Worm (Caenorhabditis elegans) whole organism, L4/young adult: ENCODE data around the gene vglu-2.

Experiments
- W03F9.2 ChIP-seq: fragments of 150-350 bp; optimal IDR thresholded peaks from 2 replicates; lab custom pipeline; 2014; ENCODE audit warnings: missing biosample characterization, missing genetic modification characterization
- dao-5 ChIP-seq: sonication (generic microtip); optimal IDR thresholded peaks from 2 replicates; lab custom pipeline; 2016; ENCODE audit warnings: missing genotype, missing genetic modification characterization, moderate library complexity, missing compliant biosample characterization
- him-1 ChIP-seq: sonication (generic microtip); optimal IDR thresholded peaks from 2 replicates; lab custom pipeline; 2016; ENCODE audit warnings: missing genotype, missing genetic modification reagents, missing genetic modification characterization, missing compliant biosample characterization

Gene vglu-2

DNA sequence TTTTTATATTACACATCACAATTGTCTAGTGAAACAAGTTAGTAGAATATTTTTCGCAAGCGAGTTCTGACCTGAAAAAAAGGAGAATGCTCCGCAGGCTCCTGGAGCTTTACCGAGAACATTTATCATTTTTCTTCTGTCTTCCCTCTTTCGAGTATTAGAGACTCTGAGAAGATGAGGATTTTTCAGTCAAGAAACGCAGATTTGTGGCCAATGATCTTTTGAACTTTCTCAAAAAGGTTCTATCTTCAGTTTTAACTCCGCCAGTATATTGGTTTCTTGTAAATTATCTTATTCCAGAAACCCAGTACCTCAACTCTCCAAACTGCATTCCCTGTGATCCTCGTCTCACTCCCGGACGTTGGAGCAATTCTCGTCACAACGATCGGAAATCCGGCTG is 9.3 kb upstream of the vglu-2 start, which contains the start of gene K10G9.2:
Gene K10G9.2, plus strand, starts transcription at position 301 of the 400 bp plus-strand sequence.
- TF ChIP-seq dao-5 (tag; lab: Kevin White, UChicago) (no peak), W03F9.2 (tag; lab: Kevin White, UChicago) (no peak), him-1 (tag; lab: Kevin White, UChicago) (no peak)

ce11 chrIII:10289790-10290189 is 5.1 kb upstream of the vglu-2 start:
- TF ChIP-seq him-1 (tag; lab: Kevin White, UChicago) (no peak), W03F9.2 (tag; lab: Kevin White, UChicago) (no peak), dao-5 (tag; lab: Kevin White, UChicago) (no peak)

DNA sequence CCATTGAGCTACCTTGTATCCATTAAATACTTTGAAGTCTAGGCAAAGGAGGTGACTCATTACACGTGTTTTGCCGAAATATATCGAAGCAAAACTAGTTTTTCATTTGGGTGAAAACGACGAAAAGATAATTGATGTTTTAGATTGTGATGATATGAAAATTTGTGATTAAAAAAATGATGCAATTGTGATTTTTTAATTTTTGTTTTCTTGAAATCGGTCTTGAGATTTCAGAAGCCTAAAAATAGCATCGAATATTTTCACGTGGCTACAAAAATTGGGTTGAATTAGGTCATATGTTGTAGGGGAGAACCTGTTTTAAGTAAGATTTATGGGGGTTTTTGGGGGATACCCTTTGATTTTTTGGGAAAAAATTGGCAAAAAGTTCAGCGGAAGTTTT is 4.4 kb upstream of the vglu-2 start:
- no peak for TF ChIP-seq W03F9.2 (tag; lab: Kevin White, UChicago)
- TF ChIP-seq dao-5 (tag; lab: Kevin White, UChicago), result no peak
- no peak for TF ChIP-seq him-1 (tag; lab: Kevin White, UChicago)

DNA sequence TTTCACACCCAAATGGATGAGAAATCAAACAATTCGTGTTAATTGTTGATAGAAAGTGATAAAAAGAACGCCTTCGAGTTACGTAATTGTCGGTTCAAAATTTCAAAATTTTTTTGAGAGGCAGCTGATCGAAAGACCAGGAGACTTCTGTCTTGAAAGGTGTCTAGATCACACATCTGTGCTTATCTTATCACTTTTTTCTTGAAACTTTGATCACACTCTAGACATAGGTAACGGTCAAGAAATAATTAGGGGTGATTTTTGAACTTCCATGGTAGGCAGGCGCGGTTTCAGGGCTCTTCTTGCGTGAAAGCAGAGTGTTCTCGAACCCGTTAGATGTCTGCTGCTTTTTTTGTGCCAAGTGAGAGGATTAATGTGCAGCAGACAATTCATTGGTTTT is 1.6 kb upstream of the vglu-2 start:
- TF ChIP-seq him-1 (tag; lab: Kevin White, UChicago) (no peak), W03F9.2 (tag; lab: Kevin White, UChicago) (no peak), dao-5 (tag; lab: Kevin White, UChicago) (no peak)

DNA sequence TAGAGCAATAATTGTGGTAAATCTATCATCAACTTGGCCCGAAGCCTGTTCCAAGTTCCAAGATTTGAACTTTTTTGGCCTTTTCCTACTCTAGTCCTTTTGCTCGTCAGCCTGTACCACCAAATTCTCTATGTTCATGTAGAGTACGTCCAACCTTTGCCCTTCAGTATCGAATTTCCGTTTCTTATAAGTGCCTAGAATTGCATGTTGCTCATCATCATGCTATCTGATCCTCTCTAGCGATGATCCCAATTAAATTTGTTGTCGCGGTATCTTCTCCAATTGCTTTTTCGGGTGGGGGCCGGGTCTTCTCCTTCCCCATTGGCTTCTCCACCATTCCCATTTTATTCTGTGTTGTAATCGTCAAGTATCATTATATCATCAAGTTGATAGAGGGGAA is 991 bp upstream of the vglu-2 start:
- TF ChIP-seq him-1 (tag; lab: Kevin White, UChicago) (no peak), W03F9.2 (tag; lab: Kevin White, UChicago) (no peak), dao-5 (tag; lab: Kevin White, UChicago) (no peak)

DNA sequence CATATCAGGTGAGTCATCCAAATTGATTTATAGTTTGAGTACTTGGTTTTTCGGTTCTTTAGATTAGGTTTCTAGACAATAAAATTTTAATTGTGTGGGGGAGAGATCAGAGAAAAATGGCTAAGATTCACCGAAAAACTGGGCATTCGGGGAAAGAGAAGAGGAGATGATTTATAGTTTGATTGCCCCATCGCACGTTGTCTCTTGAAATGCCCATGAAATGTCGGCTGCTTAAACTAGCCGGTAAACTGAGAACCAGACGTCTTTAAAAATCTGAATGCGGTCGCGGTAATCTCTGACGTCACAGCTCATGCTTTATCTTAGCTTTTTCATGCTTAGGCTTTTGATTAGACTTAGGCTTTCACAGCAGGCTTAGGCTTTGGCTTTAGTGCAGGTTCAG is 2.0 kb downstream of the vglu-2 start:
- no peak for TF ChIP-seq him-1 (tag; lab: Kevin White, UChicago)
- TF ChIP-seq W03F9.2 (tag; lab: Kevin White, UChicago), result no peak
- TF ChIP-seq dao-5 (tag; lab: Kevin White, UChicago), result no peak

DNA sequence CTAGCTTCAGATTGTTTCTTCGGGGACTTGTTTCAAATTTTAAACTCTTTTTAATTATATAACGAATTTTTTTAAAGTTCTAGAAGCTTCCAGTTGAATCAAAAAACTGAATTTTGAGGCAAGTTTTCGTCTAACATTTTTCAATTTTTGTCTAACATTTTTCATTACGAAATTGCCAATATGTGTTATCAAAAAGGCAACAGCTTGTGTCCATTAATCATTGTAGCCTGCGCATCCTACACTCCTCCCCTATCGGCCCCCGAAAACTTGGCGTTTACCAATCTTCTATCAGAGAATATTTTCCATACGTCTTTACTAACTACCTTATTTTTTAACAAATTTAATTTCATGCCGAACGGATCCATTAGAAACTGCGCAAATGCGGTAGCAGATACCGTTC is 5.1 kb downstream of the vglu-2 start, which contains the start of gene vglu-3:
Gene vglu-3, plus strand, starts transcription at position 301 of the 400 bp plus-strand sequence.
- TF ChIP-seq him-1 (tag; lab: Kevin White, UChicago) (no peak), dao-5 (tag; lab: Kevin White, UChicago) (no peak), W03F9.2 (tag; lab: Kevin White, UChicago) (no peak)

- TF ChIP-seq him-1 (tag; lab: Kevin White, UChicago) (no peak), dao-5 (tag; lab: Kevin White, UChicago) (no peak), W03F9.2 (tag; lab: Kevin White, UChicago) (no peak)
Measured at ce11 chrIII:10305295-10305694, 10.4 kb downstream of the vglu-2 start.

DNA sequence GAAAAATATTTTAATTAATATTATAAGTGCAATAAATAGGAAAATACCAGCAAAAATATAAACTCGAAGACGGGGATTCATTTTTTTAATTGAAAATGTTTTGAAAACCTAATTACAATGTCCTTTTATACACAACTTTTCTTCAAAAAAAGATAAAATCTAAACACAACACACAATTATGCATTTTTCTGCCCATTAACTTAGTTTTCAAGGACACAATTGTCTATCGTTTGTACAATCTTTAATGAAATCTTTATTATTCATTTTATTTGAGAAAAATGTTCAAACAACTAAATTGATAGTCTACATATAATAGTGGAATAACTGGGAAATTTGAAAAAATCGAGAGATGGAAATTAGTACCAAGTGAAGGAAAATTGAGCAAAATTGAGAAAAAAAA is 11.1 kb downstream of the vglu-2 start, which contains the start of gene T07A5.1:
Gene T07A5.1, minus strand, starts transcription at position 149 of the 400 bp plus-strand sequence.
- no peak for TF ChIP-seq dao-5 (tag; lab: Kevin White, UChicago)
- no peak for TF ChIP-seq him-1 (tag; lab: Kevin White, UChicago)
- no peak for TF ChIP-seq W03F9.2 (tag; lab: Kevin White, UChicago)

DNA sequence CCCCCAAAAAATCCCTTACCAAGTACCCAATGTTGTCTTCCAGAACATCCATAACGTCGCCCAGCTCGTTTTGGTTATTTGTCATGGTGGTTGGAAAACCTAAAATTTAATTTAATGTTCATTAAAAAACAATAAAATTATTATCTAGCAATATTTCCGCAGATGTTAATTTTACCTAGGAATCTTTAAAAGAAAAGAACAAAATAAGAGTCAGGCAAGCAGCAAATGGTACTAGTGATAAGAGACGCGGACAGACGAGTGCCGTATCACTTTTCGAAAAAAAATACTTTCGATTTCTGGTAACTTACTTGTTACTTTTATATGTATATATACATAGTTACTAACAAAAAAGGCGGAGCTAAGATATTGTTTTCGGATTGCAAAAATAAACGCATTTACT is 16.1 kb downstream of the vglu-2 start, which contains the start of gene T07A5.7:
Gene T07A5.7, minus strand, starts transcription at position 101 of the 400 bp plus-strand sequence.
- no peak for TF ChIP-seq W03F9.2 (tag; lab: Kevin White, UChicago)
- no peak for TF ChIP-seq him-1 (tag; lab: Kevin White, UChicago)
- no peak for TF ChIP-seq dao-5 (tag; lab: Kevin White, UChicago)

DNA sequence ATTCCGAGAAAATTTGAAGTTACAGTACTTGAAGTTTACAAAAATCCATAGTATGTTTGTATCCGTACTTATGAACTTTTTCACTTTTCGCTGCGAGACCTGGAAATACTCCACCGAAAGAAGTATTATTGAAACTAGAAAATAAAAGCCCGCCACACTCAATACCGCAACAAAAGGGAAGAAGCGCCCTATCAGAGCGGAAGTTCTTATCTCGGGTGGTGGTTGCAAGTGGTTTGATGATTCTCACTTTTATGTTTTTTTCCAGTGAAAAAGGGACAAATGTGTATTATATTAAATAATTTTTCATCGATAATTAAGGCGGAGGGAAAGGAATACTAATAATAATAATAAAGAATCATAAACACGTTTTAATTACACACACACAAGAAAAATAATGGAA is 19.3 kb downstream of the vglu-2 start:
- TF ChIP-seq him-1 (tag; lab: Kevin White, UChicago) (no peak), W03F9.2 (tag; lab: Kevin White, UChicago) (no peak), dao-5 (tag; lab: Kevin White, UChicago) (no peak)

DNA sequence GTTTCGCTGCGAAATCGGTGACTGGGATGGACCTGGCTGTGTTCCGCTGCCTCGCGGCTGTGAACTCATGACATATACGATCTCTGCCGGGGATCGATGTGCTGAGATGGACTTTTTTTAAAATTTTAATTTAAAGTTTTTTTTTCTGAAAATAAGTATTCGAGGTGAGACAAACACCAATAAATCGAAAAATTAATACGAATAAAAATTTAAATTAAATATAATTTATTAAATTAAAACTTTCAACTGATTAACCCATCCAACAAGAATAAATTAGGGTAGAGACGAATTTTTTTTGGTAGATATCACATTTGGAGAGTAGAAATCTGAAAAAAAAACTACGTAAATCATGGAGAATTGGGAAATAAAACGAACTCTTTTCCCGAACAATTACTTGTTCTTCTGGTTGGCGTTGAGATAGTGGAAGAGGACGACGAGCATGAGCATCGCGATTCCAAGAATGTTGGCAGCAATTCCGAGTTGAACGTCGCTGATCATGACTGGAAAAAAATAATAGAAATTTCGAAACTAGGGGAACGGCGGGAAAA is 23.2 kb downstream of the vglu-2 start, which contains the start of the genes unc-50 and ostf-4:
Gene unc-50, minus strand, starts transcription at position 101 of the 548 bp plus-strand sequence.
Gene ostf-4, minus strand, starts transcription at position 498 of the 548 bp plus-strand sequence.
- TF ChIP-seq him-1 (tag; lab: Kevin White, UChicago) (no peak), W03F9.2 (tag; lab: Kevin White, UChicago) (no peak), dao-5 (tag; lab: Kevin White, UChicago) (no peak)

ce11 chrIII:10318755-10319154 is 23.8 kb downstream of the vglu-2 start, which contains the start of gene unc-69:
TSS of gene unc-69 (plus strand) at chrIII:10318939.
- TF ChIP-seq W03F9.2 (tag; lab: Kevin White, UChicago) (peak; percentile 67), him-1 (tag; lab: Kevin White, UChicago) (no peak), dao-5 (tag; lab: Kevin White, UChicago) (no peak)

DNA sequence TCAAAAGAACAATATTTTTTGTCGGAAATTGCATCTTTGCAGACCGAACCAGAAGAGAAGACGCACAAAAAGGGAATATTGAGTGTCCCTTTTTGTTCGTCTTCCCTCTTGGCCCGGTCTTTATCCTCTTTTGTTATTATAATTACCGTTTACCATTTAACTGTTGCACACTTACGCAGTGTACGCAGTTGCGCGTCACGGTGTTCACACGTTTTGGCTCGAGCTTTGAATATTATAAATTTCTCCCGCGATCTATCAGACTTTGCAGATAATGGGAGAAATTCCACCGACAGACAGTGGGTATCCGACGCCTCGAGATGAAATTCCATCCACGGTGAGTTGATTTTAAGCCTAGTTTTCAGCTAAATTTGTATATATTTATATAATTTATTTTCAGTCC is 25.9 kb downstream of the vglu-2 start, which contains the start of gene sas-7:
Gene sas-7, plus strand, starts transcription at position 232 of the 400 bp plus-strand sequence.
- no peak for TF ChIP-seq W03F9.2 (tag; lab: Kevin White, UChicago)
- TF ChIP-seq him-1 (tag; lab: Kevin White, UChicago), result no peak
- TF ChIP-seq dao-5 (tag; lab: Kevin White, UChicago), result no peak
